Worm (Caenorhabditis elegans) whole organism, mixed stage, embryonic: ENCODE measurements around the gene C02B8.12.
A peak's percentile ranks its signal among the peaks of the same experiment; 100 is the strongest.

Experiments
- ceh-39 ChIP-seq: fragments of 150-350 bp; optimal IDR thresholded peaks from 2 replicates; lab custom pipeline; 2014; ENCODE audit warnings: missing biosample characterization, missing genetic modification characterization
- ces-1 ChIP-seq: fragments of 150-350 bp; optimal IDR thresholded peaks from 2 replicates; lab custom pipeline; 2014; ENCODE audit warnings: missing biosample characterization, missing genetic modification reagents, missing genetic modification characterization
- elt-1 ChIP-seq: sonication (generic microtip); optimal IDR thresholded peaks from 2 replicates; lab custom pipeline; 2017; ENCODE audit warnings: missing genetic modification characterization, mild to moderate bottlenecking, missing compliant biosample characterization, antibody characterized with exemption, moderate library complexity, borderline replicate concordance; ENCODE audit not compliant: insufficient read depth
- lsy-2 ChIP-seq: fragments of 150-350 bp; optimal IDR thresholded peaks from 2 replicates; lab custom pipeline; 2014; ENCODE audit warnings: missing biosample characterization, missing genetic modification characterization
- mep-1 ChIP-seq: fragments of 150-350 bp; optimal IDR thresholded peaks from 2 replicates; lab custom pipeline; 2017; ENCODE audit warnings: missing biosample characterization, missing genetic modification reagents, missing genetic modification characterization, inconsistent platforms
- nhr-237 ChIP-seq: fragments of 150-350 bp; optimal IDR thresholded peaks from 2 replicates; lab custom pipeline; 2014; ENCODE audit warnings: missing biosample characterization, missing genetic modification characterization
- nhr-76 ChIP-seq: sonication (generic microtip); optimal IDR thresholded peaks from 2 replicates; lab custom pipeline; 2017; ENCODE audit warnings: missing biosample characterization, missing genetic modification characterization
- sptf-1 ChIP-seq: sonication (generic microtip); optimal IDR thresholded peaks from 2 replicates; lab custom pipeline; 2017; ENCODE audit warnings: mild to moderate bottlenecking, missing genetic modification characterization, moderate library complexity, missing compliant biosample characterization
- unc-62 ChIP-seq: fragments of 150-350 bp; optimal IDR thresholded peaks from 2 replicates; lab custom pipeline; 2014; ENCODE audit warnings: missing biosample characterization, missing genetic modification reagents, missing genetic modification characterization
- ztf-11 ChIP-seq: fragments of 150-350 bp; optimal IDR thresholded peaks from 2 replicates; lab custom pipeline; 2014; ENCODE audit warnings: missing biosample characterization, missing genetic modification characterization

- TF ChIP-seq nhr-76 (tag; lab: Kevin White, UChicago): no peak
- TF ChIP-seq ceh-39 (tag; lab: Kevin White, UChicago): no peak
- no peak for TF ChIP-seq elt-1 (tag; lab: Kevin White, UChicago)
- TF ChIP-seq ces-1 (GFP tag; lab: Kevin White, UChicago): no peak
- peak; percentile 76 for TF ChIP-seq mep-1
- TF ChIP-seq ztf-11 (tag; lab: Kevin White, UChicago): peak; percentile 40
- peak; percentile 11 for TF ChIP-seq lsy-2 (tag; lab: Kevin White, UChicago)
- TF ChIP-seq sptf-1 (tag; lab: Kevin White, UChicago): no peak
- no peak for TF ChIP-seq nhr-237 (tag; lab: Kevin White, UChicago)
- no peak for TF ChIP-seq unc-62 (GFP tag; lab: Kevin White, UChicago)
These were observed 36.0 kb upstream of the C02B8.12 start, which contains the start of gene hil-3 for ce11 chrX:8158975-8159813.
